Fruit fly (Drosophila melanogaster) whole organism, wandering third instar larva: ENCODE measurements around the gene CG9628.

Source experiments
- Hnf4 ChIP-seq: fragments of 200-800 bp; sonication (Bioruptor generic); optimal IDR thresholded peaks from 2 replicates; lab custom pipeline; 2016; ENCODE audit warnings: missing biosample characterization, mild to moderate bottlenecking, missing genetic modification characterization
- Mio ChIP-seq: sonication (Bioruptor generic); optimal IDR thresholded peaks from 2 replicates; lab custom pipeline; 2016; ENCODE audit warnings: missing biosample characterization, missing genetic modification characterization
- N ChIP-seq: fragments of >200 bp; optimal IDR thresholded peaks from 2 replicates; lab custom pipeline; 2018; ENCODE audit warnings: missing biosample characterization, missing external identifiers, missing genetic modification characterization
- OdsH ChIP-seq: fragments of 200-800 bp; sonication (Bioruptor generic); optimal IDR thresholded peaks from 2 replicates; lab custom pipeline; 2016; ENCODE audit warnings: missing biosample characterization, mild to moderate bottlenecking, missing genetic modification characterization
- brk ChIP-seq: fragments of 200-800 bp; sonication (Bioruptor generic); optimal IDR thresholded peaks from 2 replicates; lab custom pipeline; 2016; ENCODE audit warnings: missing biosample characterization, mild to moderate bottlenecking, missing genetic modification characterization

DNA sequence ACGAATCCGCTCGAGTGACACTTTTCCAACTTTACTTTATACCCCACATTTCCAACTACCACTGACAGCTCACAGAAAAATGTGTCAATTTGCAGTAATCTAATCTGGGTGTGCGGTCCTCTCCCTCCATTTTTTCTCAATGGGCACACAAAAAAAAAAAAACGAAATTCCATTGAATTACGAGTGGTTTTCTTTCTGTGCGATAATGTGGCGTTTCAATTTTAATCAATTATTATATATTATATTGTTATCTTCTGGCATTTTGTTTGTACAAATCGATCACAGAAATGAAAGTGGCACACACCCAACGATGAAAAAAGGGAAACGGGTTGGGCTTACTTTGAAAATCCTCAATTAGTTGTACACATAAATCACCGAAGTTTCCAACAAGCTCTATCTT, 27.8 kb downstream of the CG9628 start:
- TF ChIP-seq Mio (GFP tag; lab: Kevin White, UChicago) (no peak), Hnf4 (GFP tag; lab: Kevin White, UChicago) (no peak), brk (GFP tag; lab: Kevin White, UChicago) (no peak), OdsH (GFP tag; lab: Kevin White, UChicago) (no peak), N (GFP tag; lab: Kevin White, UChicago) (no peak)
